Worm (Caenorhabditis elegans) whole organism, L4 larva: ENCODE measurements around the gene col-172.

Experiments
- D1046.2 ChIP-seq: fragments of 200-800 bp; sonication (Bioruptor generic); IDR thresholded peaks from 2 replicates; pipeline ENCODE4 v1.3.6; 2022; ENCODE audit warnings: missing genetic modification characterization, missing compliant biosample characterization
- F10B5.3 ChIP-seq: sonication (generic microtip); optimal IDR thresholded peaks from 2 replicates; lab custom pipeline; 2016; ENCODE audit warnings: mild to moderate bottlenecking, missing genetic modification characterization, missing compliant biosample characterization
- F37D6.2 ChIP-seq: sonication (generic microtip); optimal IDR thresholded peaks from 2 replicates; lab custom pipeline; 2016; ENCODE audit warnings: mild to moderate bottlenecking, missing genetic modification characterization, missing compliant biosample characterization
- T20F7.1 ChIP-seq: fragments of 200-800 bp; sonication (Bioruptor generic); optimal IDR thresholded peaks from 2 replicates; lab custom pipeline; 2018; ENCODE audit warnings: mild to moderate bottlenecking, missing genetic modification characterization, missing compliant biosample characterization
- Y105C5A.15 ChIP-seq: fragments of 200-800 bp; sonication (Bioruptor generic); IDR thresholded peaks from 2 replicates; pipeline ENCODE4 v1.3.6; 2022; ENCODE audit warnings: missing genetic modification characterization, missing compliant biosample characterization
- Y48G9A.11 ChIP-seq: fragments of 200-800 bp; sonication (Bioruptor generic); IDR thresholded peaks from 2 replicates; pipeline ENCODE4 v1.3.6; 2022; ENCODE audit warnings: missing genetic modification reagents, missing genetic modification characterization, missing compliant biosample characterization
- Y5F2A.4 ChIP-seq: fragments of 200-800 bp; sonication (Bioruptor generic); optimal IDR thresholded peaks from 2 replicates; lab custom pipeline; 2018; ENCODE audit warnings: mild to moderate bottlenecking, missing genetic modification characterization, missing compliant biosample characterization
- Y75B8A.6 ChIP-seq: fragments of 200-800 bp; sonication (Bioruptor generic); IDR thresholded peaks from 2 replicates; pipeline ENCODE4 v1.3.6; 2022; ENCODE audit warnings: missing genetic modification reagents, missing genetic modification characterization, missing compliant biosample characterization
- ZK546.5 ChIP-seq, 2 experiments: sonication (generic microtip); optimal IDR thresholded peaks; 2 replicates each; lab custom pipeline; 2017; ENCODE audit warnings: missing biosample characterization in 2 of 2, missing genetic modification characterization in 2 of 2
- aha-1 ChIP-seq: fragments of 150-350 bp; peaks from one replicate; lab custom pipeline; 2014; ENCODE audit warnings: missing biosample characterization, missing genetic modification characterization
- ama-1 ChIP-seq: fragments of 150-350 bp; optimal IDR thresholded peaks from 2 replicates; lab custom pipeline; 2014; ENCODE audit warnings: inconsistent platforms, mixed read lengths
- ceh-32 ChIP-seq: sonication (generic microtip); optimal IDR thresholded peaks from 2 replicates; lab custom pipeline; 2016; ENCODE audit warnings: mild to moderate bottlenecking, missing genetic modification characterization, missing compliant biosample characterization; ENCODE audit not compliant: poor library complexity
- ceh-44 ChIP-seq: fragments of 200-800 bp; sonication (Bioruptor generic); IDR thresholded peaks from 2 replicates; pipeline ENCODE4 v1.3.6; 2022; ENCODE audit warnings: missing genetic modification reagents, missing genetic modification characterization, missing compliant biosample characterization
- ceh-62 ChIP-seq: sonication (generic microtip); optimal IDR thresholded peaks from 2 replicates; lab custom pipeline; 2017; ENCODE audit warnings: missing biosample characterization, missing genetic modification characterization
- ctbp-1 ChIP-seq: fragments of 200-800 bp; sonication (Bioruptor generic); IDR thresholded peaks from 2 replicates; pipeline ENCODE4 v1.3.6; 2022; ENCODE audit warnings: missing genetic modification reagents, missing genetic modification characterization, missing compliant biosample characterization
- daf-16 ChIP-seq, 3 experiments: sonication (generic microtip); optimal IDR thresholded peaks; 2 replicates each; lab custom pipeline; 2016 to 2017; ENCODE audit warnings: missing genetic modification characterization in 3 of 3, missing genetic modification reagents in 3 of 3, mild to moderate bottlenecking in 2 of 3, missing compliant biosample characterization in 2 of 3, missing biosample characterization in 1 of 3, moderate library complexity in 1 of 3
- dmd-6 ChIP-seq: fragments of 200-800 bp; sonication (Bioruptor generic); IDR thresholded peaks from 2 replicates; pipeline ENCODE4 v1.3.6; 2022; ENCODE audit warnings: missing genetic modification reagents, missing genetic modification characterization, missing compliant biosample characterization
- dmd-8 ChIP-seq: fragments of 200-800 bp; sonication (Bioruptor generic); IDR thresholded peaks from 2 replicates; pipeline ENCODE4 v1.3.6; 2022; ENCODE audit warnings: missing genetic modification characterization, missing compliant biosample characterization
- dpl-1 ChIP-seq: fragments of 150-350 bp; optimal IDR thresholded peaks from 2 replicates; lab custom pipeline; 2014; ENCODE audit warnings: missing biosample characterization, missing genetic modification reagents, missing genetic modification characterization
- dve-1 ChIP-seq: sonication (generic microtip); optimal IDR thresholded peaks from 2 replicates; lab custom pipeline; 2017; ENCODE audit warnings: antibody characterized with exemption, mild to moderate bottlenecking, missing genetic modification characterization, missing compliant biosample characterization; ENCODE audit not compliant: insufficient read depth
- fos-1 ChIP-seq: fragments of 150-350 bp; optimal IDR thresholded peaks from 2 replicates; lab custom pipeline; 2014; ENCODE audit warnings: missing biosample characterization, missing genetic modification characterization
- gei-8 ChIP-seq: fragments of 200-800 bp; sonication (Bioruptor generic); optimal IDR thresholded peaks from 2 replicates; lab custom pipeline; 2018; ENCODE audit warnings: mild to moderate bottlenecking, missing genetic modification characterization, missing compliant biosample characterization
- hlh-11 ChIP-seq: fragments of 200-800 bp; sonication (Bioruptor generic); optimal IDR thresholded peaks from 2 replicates; lab custom pipeline; 2018; ENCODE audit warnings: mild to moderate bottlenecking, missing genetic modification characterization, missing compliant biosample characterization
- hlh-30 ChIP-seq: sonication (generic microtip); optimal IDR thresholded peaks from 2 replicates; lab custom pipeline; 2017; ENCODE audit warnings: antibody characterized with exemption, mild to moderate bottlenecking, missing genetic modification characterization, missing compliant biosample characterization; ENCODE audit not compliant: insufficient read depth
- hmg-1.1 ChIP-seq: fragments of 200-800 bp; sonication (Bioruptor generic); IDR thresholded peaks from 2 replicates; pipeline ENCODE4 v1.3.6; 2022; ENCODE audit warnings: missing genetic modification reagents, missing genetic modification characterization, missing compliant biosample characterization
- jun-1 ChIP-seq: fragments of 150-350 bp; optimal IDR thresholded peaks from 2 replicates; lab custom pipeline; 2014; ENCODE audit warnings: missing biosample characterization, missing genetic modification reagents, missing genetic modification characterization
- lim-7 ChIP-seq: fragments of 200-800 bp; sonication (Bioruptor generic); IDR thresholded peaks from 2 replicates; pipeline ENCODE4 v1.3.6; 2022; ENCODE audit warnings: missing genetic modification characterization, missing compliant biosample characterization
- lin-13 ChIP-seq: fragments of 150-350 bp; optimal IDR thresholded peaks from 2 replicates; lab custom pipeline; 2014; ENCODE audit warnings: missing biosample characterization, missing genetic modification reagents, missing genetic modification characterization
- lin-29 ChIP-seq: fragments of 200-800 bp; sonication (Bioruptor generic); IDR thresholded peaks from 2 replicates; pipeline ENCODE4 v1.3.6; 2022; ENCODE audit warnings: missing genetic modification reagents, missing genetic modification characterization, missing compliant biosample characterization
- lin-38 ChIP-seq: fragments of 200-800 bp; sonication (Bioruptor generic); IDR thresholded peaks from 2 replicates; pipeline ENCODE4 v1.3.6; 2022; ENCODE audit warnings: missing genetic modification reagents, missing genetic modification characterization, missing compliant biosample characterization
- lir-3 ChIP-seq: sonication (generic microtip); optimal IDR thresholded peaks from 2 replicates; lab custom pipeline; 2016; ENCODE audit warnings: mild to moderate bottlenecking, missing genetic modification characterization, missing compliant biosample characterization
- madf-9 ChIP-seq: fragments of 200-800 bp; sonication (Bioruptor generic); conservative IDR thresholded peaks from 2 replicates; pipeline ENCODE4 v1.3.6; 2022; ENCODE audit warnings: missing genetic modification reagents, missing genetic modification characterization, missing compliant biosample characterization
- mdl-1 ChIP-seq, 2 experiments: fragments of 150-350 bp in 1 of 2; sonication (generic microtip) in 1 of 2; optimal IDR thresholded peaks; 2 replicates each; lab custom pipeline; 2014 to 2017; ENCODE audit warnings: missing biosample characterization in 2 of 2, missing genetic modification characterization in 2 of 2
- mep-1 ChIP-seq: fragments of 150-350 bp; sonication (generic microtip); optimal IDR thresholded peaks from 3 replicates; lab custom pipeline; 2014; ENCODE audit warnings: missing biosample characterization, missing genetic modification characterization
- mes-2 ChIP-seq: sonication (generic microtip); optimal IDR thresholded peaks from 2 replicates; lab custom pipeline; 2016; ENCODE audit warnings: missing genotype, mild to moderate bottlenecking, missing genetic modification characterization, missing compliant biosample characterization; ENCODE audit not compliant: poor library complexity, severe bottlenecking
- nhr-102 ChIP-seq: sonication (generic microtip); optimal IDR thresholded peaks from 2 replicates; lab custom pipeline; 2016; ENCODE audit warnings: mild to moderate bottlenecking, missing genetic modification characterization, moderate library complexity, missing compliant biosample characterization
- nhr-25 ChIP-seq: sonication (generic microtip); optimal IDR thresholded peaks from 2 replicates; lab custom pipeline; 2017; ENCODE audit warnings: missing genetic modification characterization, mild to moderate bottlenecking, missing compliant biosample characterization, antibody characterized with exemption, moderate library complexity, borderline replicate concordance; ENCODE audit not compliant: insufficient read depth
- nhr-41 ChIP-seq: fragments of 200-800 bp; sonication (Bioruptor generic); IDR thresholded peaks from 2 replicates; pipeline ENCODE4 v1.3.6; 2022; ENCODE audit warnings: missing genetic modification reagents, missing genetic modification characterization, missing compliant biosample characterization
- nhr-48 ChIP-seq: sonication (generic microtip); optimal IDR thresholded peaks from 2 replicates; lab custom pipeline; 2016; ENCODE audit warnings: mild to moderate bottlenecking, missing genetic modification characterization, missing compliant biosample characterization
- nhr-6 ChIP-seq: fragments of 150-350 bp; optimal IDR thresholded peaks from 2 replicates; lab custom pipeline; 2014; ENCODE audit warnings: missing biosample characterization, missing genetic modification characterization
- set-16 ChIP-seq: fragments of 200-800 bp; sonication (Bioruptor generic); IDR thresholded peaks from 2 replicates; pipeline ENCODE4 v1.3.6; 2022; ENCODE audit warnings: missing genetic modification reagents, missing genetic modification characterization, missing compliant biosample characterization
- spr-3 ChIP-seq: fragments of 200-800 bp; sonication (Bioruptor generic); optimal IDR thresholded peaks from 2 replicates; lab custom pipeline; 2018; ENCODE audit warnings: mild to moderate bottlenecking, missing genetic modification characterization, missing compliant biosample characterization
- tag-97 ChIP-seq: fragments of 200-800 bp; sonication (Bioruptor generic); IDR thresholded peaks from 2 replicates; pipeline ENCODE4 v1.3.6; 2022; ENCODE audit warnings: missing genetic modification characterization, missing compliant biosample characterization
- tra-1 ChIP-seq: fragments of 200-800 bp; sonication (Bioruptor generic); IDR thresholded peaks from 2 replicates; pipeline ENCODE4 v1.3.6; 2022; ENCODE audit warnings: missing genetic modification reagents, missing genetic modification characterization, missing compliant biosample characterization
- unc-130 ChIP-seq: sonication (generic microtip); optimal IDR thresholded peaks from 2 replicates; lab custom pipeline; 2016; ENCODE audit warnings: missing genetic modification reagents, missing genetic modification characterization, missing compliant biosample characterization
- unc-62 ChIP-seq, 3 experiments: fragments of 150-350 bp in 1 of 3; sonication (generic microtip); optimal IDR thresholded peaks in 2 of 3; peaks in 1 of 3; 1 replicate in 1 of 3; 2 replicates in 2 of 3; lab custom pipeline; 2014 to 2017; ENCODE audit warnings: missing biosample characterization in 3 of 3, missing genetic modification characterization in 3 of 3, missing genetic modification reagents in 3 of 3, missing genotype in 1 of 3
- zfp-2 ChIP-seq: sonication (generic microtip); optimal IDR thresholded peaks from 2 replicates; lab custom pipeline; 2016; ENCODE audit warnings: mild to moderate bottlenecking, missing genetic modification characterization, missing compliant biosample characterization
- zfp-3 ChIP-seq: fragments of 200-800 bp; sonication (Bioruptor generic); conservative IDR thresholded peaks from 2 replicates; pipeline ENCODE4 v1.3.6; 2022; ENCODE audit warnings: missing genetic modification reagents, missing genetic modification characterization, missing compliant biosample characterization
- zip-11 ChIP-seq: fragments of 200-800 bp; sonication (Bioruptor generic); IDR thresholded peaks from 2 replicates; pipeline ENCODE4 v1.3.6; 2022; ENCODE audit warnings: missing genetic modification characterization, missing compliant biosample characterization
- ztf-11 ChIP-seq: fragments of 150-350 bp; optimal IDR thresholded peaks from 2 replicates; lab custom pipeline; 2014; ENCODE audit warnings: missing biosample characterization, missing genetic modification characterization

Gene col-172

ce11 chrX:6653173-6653572, 19.4 kb upstream of the col-172 start:
- TF ChIP-seq lin-29 (GFP tag; lab: Robert Waterston, UW) (no peak), nhr-41 (GFP tag; lab: Robert Waterston, UW) (no peak), jun-1 (tag; lab: Kevin White, UChicago) (no peak), ama-1 (lab: Kevin White, UChicago) (no peak), F37D6.2 (tag; lab: Kevin White, UChicago) (no peak), dmd-6 (peak; percentile 71), lim-7 (no peak), lir-3 (no peak), zip-11 (GFP tag; lab: Robert Waterston, UW) (no peak), zfp-3 (GFP tag; lab: Robert Waterston, UW) (no peak), ztf-11 (no peak), zfp-2 (no peak), nhr-102 (no peak), F10B5.3 (tag; lab: Kevin White, UChicago) (no peak), ctbp-1 (GFP tag; lab: Robert Waterston, UW) (no peak), ceh-32 (no peak), hlh-30 (tag; lab: Kevin White, UChicago) (peak; percentile 17), unc-130 (GFP tag; lab: Kevin White, UChicago) (no peak), unc-62 (GFP tag; optimal IDR thresholded peaks at IDR 0.05 in 1 of 2; lab: Kevin White, UChicago) (peak in 1 of 2 experiments; percentile 80), unc-62 (tag; optimal IDR thresholded peaks at IDR 0.05; lab: Kevin White, UChicago) (no peak), dve-1 (peak; percentile 34), set-16 (no peak), hlh-11 (tag; lab: Kevin White, UChicago) (peak; percentile 75), lin-13 (GFP tag; lab: Kevin White, UChicago) (no peak), aha-1 (tag; lab: Kevin White, UChicago) (no peak), T20F7.1 (GFP tag; lab: Kevin White, UChicago) (no peak), mep-1 (tag; lab: Kevin White, UChicago) (peak; percentile 54), spr-3 (GFP tag; lab: Kevin White, UChicago) (no peak), dmd-8 (GFP tag; lab: Robert Waterston, UW) (no peak), Y5F2A.4 (GFP tag; lab: Kevin White, UChicago) (no peak), Y105C5A.15 (no peak), dpl-1 (GFP tag; lab: Kevin White, UChicago) (no peak), nhr-25 (tag; lab: Kevin White, UChicago) (no peak), nhr-48 (tag; lab: Kevin White, UChicago) (peak; percentile 44), nhr-6 (no peak), mes-2 (no peak), mdl-1 (tag; optimal IDR thresholded peaks at IDR 0.05; lab: Kevin White, UChicago) (peak in 1 of 2 experiments; percentile 38), fos-1 (tag; lab: Kevin White, UChicago) (no peak), daf-16 (GFP tag; optimal IDR thresholded peaks at IDR 0.05; lab: Kevin White, UChicago) (no peak), daf-16 (tag; optimal IDR thresholded peaks at IDR 0.05; lab: Kevin White, UChicago) (no peak), lin-38 (no peak), ZK546.5 (tag; optimal IDR thresholded peaks at IDR 0.05; lab: Kevin White, UChicago) (no peak), Y75B8A.6 (GFP tag; lab: Robert Waterston, UW) (no peak), ceh-44 (no peak), gei-8 (GFP tag; lab: Kevin White, UChicago) (no peak), madf-9 (GFP tag; lab: Robert Waterston, UW) (no peak), hmg-1.1 (GFP tag; lab: Robert Waterston, UW) (no peak), tag-97 (GFP tag; lab: Robert Waterston, UW) (no peak), D1046.2 (GFP tag; lab: Robert Waterston, UW) (no peak), ceh-62 (tag; lab: Kevin White, UChicago) (no peak), tra-1 (no peak), Y48G9A.11 (GFP tag; lab: Robert Waterston, UW) (no peak)
